Worm (Caenorhabditis elegans) whole organism, young adult: Measurements from ENCODE around the gene npp-9.

Experiments
- D2030.7 ChIP-seq: fragments of 200-800 bp; sonication (Bioruptor generic); IDR thresholded peaks from 2 replicates; pipeline ENCODE4 v1.3.6; 2022; ENCODE audit warnings: missing genetic modification reagents, missing genetic modification characterization, missing compliant biosample characterization
- F33H1.4 ChIP-seq: fragments of 200-800 bp; sonication (Bioruptor generic); IDR thresholded peaks from 2 replicates; pipeline ENCODE4 v1.3.6; 2022; ENCODE audit warnings: missing genetic modification reagents, missing genetic modification characterization, missing compliant biosample characterization
- K12H6.12 ChIP-seq: fragments of 200-800 bp; sonication (Bioruptor generic); optimal IDR thresholded peaks from 2 replicates; lab custom pipeline; 2018; ENCODE audit warnings: mild to moderate bottlenecking, missing genetic modification characterization, missing compliant biosample characterization
- ZK185.1 ChIP-seq: sonication (generic microtip); optimal IDR thresholded peaks from 2 replicates; lab custom pipeline; 2016; ENCODE audit warnings: mild to moderate bottlenecking, missing genetic modification characterization, missing compliant biosample characterization; ENCODE audit not compliant: poor library complexity, severe bottlenecking
- ceh-91 ChIP-seq: fragments of 200-800 bp; sonication (Bioruptor generic); IDR thresholded peaks from 2 replicates; pipeline ENCODE4 v1.3.6; 2022; ENCODE audit warnings: missing genetic modification reagents, missing genetic modification characterization, missing compliant biosample characterization
- dpl-1 ChIP-seq: fragments of 150-350 bp; optimal IDR thresholded peaks from 2 replicates; lab custom pipeline; 2014; ENCODE audit warnings: missing biosample characterization, missing genetic modification reagents, missing genetic modification characterization
- nhr-120 ChIP-seq: fragments of 200-800 bp; sonication (Bioruptor generic); IDR thresholded peaks from 2 replicates; pipeline ENCODE4 v1.3.6; 2022; ENCODE audit warnings: missing genetic modification characterization, missing compliant biosample characterization
- pbrm-1 ChIP-seq: fragments of 200-800 bp; sonication (Bioruptor generic); IDR thresholded peaks from 2 replicates; pipeline ENCODE4 v1.3.6; 2022; ENCODE audit warnings: missing genetic modification reagents, missing genetic modification characterization, missing compliant biosample characterization
- rcor-1 ChIP-seq: fragments of 200-800 bp; sonication (Bioruptor generic); IDR thresholded peaks from 2 replicates; pipeline ENCODE4 v1.3.6; 2022; ENCODE audit warnings: missing genetic modification reagents, missing genetic modification characterization, missing compliant biosample characterization
- sdz-38 ChIP-seq: sonication (generic microtip); optimal IDR thresholded peaks from 2 replicates; lab custom pipeline; 2016; ENCODE audit warnings: missing genotype, missing genetic modification characterization, missing compliant biosample characterization

DNA sequence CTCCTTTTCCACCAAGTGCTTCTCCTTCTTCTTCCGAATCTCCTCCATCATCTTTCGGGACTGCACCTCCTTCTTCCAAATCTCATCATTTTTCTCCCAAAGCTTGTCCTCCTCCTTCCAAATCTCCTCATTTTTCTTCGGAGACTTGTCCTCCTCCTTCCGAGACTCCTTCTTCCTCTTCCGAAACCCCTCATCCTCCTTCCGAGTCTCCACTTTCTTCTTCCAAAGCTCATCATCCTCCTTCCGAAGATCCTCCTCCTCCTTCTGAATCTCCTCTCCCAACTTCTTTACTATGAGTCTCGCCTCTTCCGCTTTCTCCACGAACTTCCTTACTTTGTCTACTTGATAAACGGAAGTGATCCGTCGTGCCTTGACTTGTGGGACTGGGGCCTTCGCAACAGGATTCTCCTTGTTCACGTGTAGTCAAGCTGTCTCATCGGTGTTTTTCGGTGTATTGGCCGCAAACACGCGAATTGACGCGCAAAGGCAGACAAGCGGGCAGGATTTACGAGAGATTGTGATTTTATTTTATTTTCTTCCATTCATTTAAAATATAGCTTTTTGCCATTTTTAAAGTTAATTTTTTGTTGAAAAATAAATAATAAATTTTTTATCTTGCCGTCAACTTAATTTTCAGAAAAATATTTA lies 48.4 kb upstream of the npp-9 start, which contains the start of the genes K01A11.3 and C34C12.12:
- no peak for TF ChIP-seq rcor-1
- no peak for TF ChIP-seq ceh-91
- TF ChIP-seq nhr-120, result no peak
- TF ChIP-seq K12H6.12 (tag; lab: Kevin White, UChicago), result no peak
- no peak for TF ChIP-seq pbrm-1 (GFP tag; lab: Robert Waterston, UW)
- no peak for TF ChIP-seq D2030.7 (GFP tag; lab: Robert Waterston, UW)
- TF ChIP-seq F33H1.4, result no peak
- no peak for TF ChIP-seq dpl-1 (GFP tag; lab: Kevin White, UChicago)
- TF ChIP-seq ZK185.1, result no peak
- TF ChIP-seq sdz-38 (tag; lab: Kevin White, UChicago), result no peak
